5 worm cellular contexts compared by ENCODE assay signal in the genomic region with DNA sequence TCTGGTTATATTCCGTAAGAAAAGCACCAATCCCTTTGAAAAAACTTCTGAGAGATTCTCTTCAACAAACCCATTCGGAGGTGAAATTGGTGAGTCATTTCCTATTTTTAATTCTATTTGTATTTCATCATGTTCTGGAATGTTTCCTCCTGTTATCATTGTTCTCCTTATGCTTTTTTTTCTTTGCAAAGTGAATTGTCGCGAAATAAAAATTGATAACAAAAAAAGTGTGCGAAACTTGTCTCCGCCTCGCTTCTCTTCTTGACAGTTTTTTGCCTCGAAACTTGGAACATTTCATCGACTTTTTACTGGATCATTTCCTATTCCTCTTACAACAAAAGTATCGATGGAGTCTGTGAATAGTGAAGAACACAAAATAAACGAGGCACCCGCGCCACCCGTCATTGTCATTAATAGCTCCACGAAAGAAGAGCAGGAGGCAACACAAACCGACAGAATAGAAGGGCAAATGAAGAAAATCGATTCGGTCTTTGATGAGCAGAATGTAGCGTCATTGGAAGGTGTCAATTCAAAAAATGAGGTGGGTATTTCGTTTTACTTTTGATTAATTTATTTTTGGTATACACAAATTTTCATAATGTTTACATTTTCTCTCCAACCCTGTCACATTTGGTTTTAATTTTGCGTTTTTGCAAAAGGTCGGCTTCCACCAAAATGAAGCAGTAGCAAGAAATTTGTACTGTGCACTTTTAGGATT.
TF ChIP-seq lines count a peak whose summit lies in the region.

No protein-coding gene starts in this region.

TF ChIP-seq in whole organism, L1 larva, 84 proteins besides CTCF, POLR2A, EP300 and RAD21:
- TF ChIP-seq jun-1 (tag; optimal IDR thresholded peaks at IDR 0.05; lab: Kevin White, UChicago): peak; percentile 32
- peak; percentile 23 for TF ChIP-seq elt-2 (tag; optimal IDR thresholded peaks at IDR 0.05; lab: Kevin White, UChicago)
- no peak for TF ChIP-seq irx-1 (tag; optimal IDR thresholded peaks at IDR 0.05; lab: Kevin White, UChicago)

TF ChIP-seq in whole organism, L2 larva, 48 proteins besides CTCF, POLR2A, EP300 and RAD21:
- TF ChIP-seq elt-1 (tag; optimal IDR thresholded peaks at IDR 0.05; lab: Kevin White, UChicago) (no peak), unc-39 (tag; optimal IDR thresholded peaks at IDR 0.05; lab: Kevin White, UChicago) (no peak), peb-1 (tag; optimal IDR thresholded peaks at IDR 0.05; lab: Kevin White, UChicago) (no peak), skn-1 (tag; optimal IDR thresholded peaks at IDR 0.05; lab: Kevin White, UChicago) (no peak), ztf-4 (tag; optimal IDR thresholded peaks at IDR 0.05; lab: Kevin White, UChicago) (no peak), fos-1 (tag; optimal IDR thresholded peaks at IDR 0.05; lab: Kevin White, UChicago) (peak; percentile 93)

TF ChIP-seq in whole organism, L3 larva, 47 proteins besides CTCF, POLR2A, EP300 and RAD21:
- TF ChIP-seq nhr-12 (tag; optimal IDR thresholded peaks at IDR 0.05; lab: Kevin White, UChicago) (no peak), elt-2 (tag; optimal IDR thresholded peaks at IDR 0.05; lab: Kevin White, UChicago) (peak; percentile 64), elt-1 (tag; optimal IDR thresholded peaks at IDR 0.05; lab: Kevin White, UChicago) (no peak), nhr-237 (tag; optimal IDR thresholded peaks at IDR 0.05; lab: Kevin White, UChicago) (no peak), unc-62 (GFP tag; optimal IDR thresholded peaks at IDR 0.05; lab: Kevin White, UChicago) (no peak)
TF ChIP-seq in whole organism, L3 larva: peak in this region for 1.

TF ChIP-seq in whole organism, L4 larva, 104 proteins besides CTCF, POLR2A, EP300 and RAD21:
- TF ChIP-seq unc-62 (GFP tag; optimal IDR thresholded peaks at IDR 0.05 in 1 of 2; lab: Kevin White, UChicago): peak in 1 of 2 experiments; percentile 91
- TF ChIP-seq unc-62 (tag; optimal IDR thresholded peaks at IDR 0.05; lab: Kevin White, UChicago): no peak
- no peak for TF ChIP-seq fos-1 (tag; optimal IDR thresholded peaks at IDR 0.05; lab: Kevin White, UChicago)
- TF ChIP-seq nhr-102 (tag; optimal IDR thresholded peaks at IDR 0.05; lab: Kevin White, UChicago): no peak
- TF ChIP-seq hlh-11 (tag; optimal IDR thresholded peaks at IDR 0.05; lab: Kevin White, UChicago): peak; percentile 18
- TF ChIP-seq unc-130 (GFP tag; optimal IDR thresholded peaks at IDR 0.05; lab: Kevin White, UChicago): no peak
- TF ChIP-seq nhr-28 (tag; optimal IDR thresholded peaks at IDR 0.05; lab: Kevin White, UChicago): peak; percentile 42
- TF ChIP-seq dmd-6 (GFP tag; IDR thresholded peaks at IDR 0.05; lab: Robert Waterston, UW): peak; percentile 60; the same call in 1 of the 2 replicates
- peak; percentile 46 for TF ChIP-seq pqm-1 (tag; optimal IDR thresholded peaks at IDR 0.05; lab: Kevin White, UChicago)

TF ChIP-seq in whole organism, young adult, 124 proteins besides CTCF, POLR2A, EP300 and RAD21:
- TF ChIP-seq nhr-80 (tag; optimal IDR thresholded peaks at IDR 0.05; lab: Kevin White, UChicago) (peak; percentile 90), madf-3 (GFP tag; IDR thresholded peaks at IDR 0.05; lab: Robert Waterston, UW) (no peak), ekl-4 (GFP tag; IDR thresholded peaks at IDR 0.05; lab: Robert Waterston, UW) (no peak)
